Worm (Caenorhabditis elegans) whole organism, late embryonic: ENCODE data around the gene ehs-1.

Experiments
- K09A11.1 ChIP-seq: sonication (generic microtip); optimal IDR thresholded peaks from 2 replicates; lab custom pipeline; 2017; ENCODE audit warnings: antibody characterized with exemption, mild to moderate bottlenecking, missing genetic modification characterization, missing compliant biosample characterization; ENCODE audit not compliant: insufficient read depth
- elt-2 ChIP-seq: sonication (generic microtip); optimal IDR thresholded peaks from 2 replicates; lab custom pipeline; 2016; ENCODE audit warnings: missing genetic modification reagents, missing genetic modification characterization, missing compliant biosample characterization
- mec-3 ChIP-seq: sonication (generic microtip); optimal IDR thresholded peaks from 2 replicates; lab custom pipeline; 2016; ENCODE audit warnings: borderline replicate concordance, missing genetic modification characterization, missing compliant biosample characterization
- nhr-11 ChIP-seq: fragments of 150-350 bp; optimal IDR thresholded peaks from 2 replicates; lab custom pipeline; 2014; ENCODE audit warnings: missing biosample characterization, missing genetic modification characterization
- pqm-1 ChIP-seq: sonication (generic microtip); optimal IDR thresholded peaks from 2 replicates; lab custom pipeline; 2016; ENCODE audit warnings: missing genetic modification characterization, missing compliant biosample characterization

ce11 chrII:5871508-5871907 is 51.0 kb downstream of the ehs-1 start:
- no peak for TF ChIP-seq pqm-1
- no peak for TF ChIP-seq nhr-11
- no peak for TF ChIP-seq elt-2 (tag; lab: Kevin White, UChicago)
- TF ChIP-seq mec-3 (tag; lab: Kevin White, UChicago): no peak
- no peak for TF ChIP-seq K09A11.1
